Worm (Caenorhabditis elegans) whole organism, young adult: ENCODE measurements around the gene M88.3.

ENCODE experiments used
- B0035.1 ChIP-seq: sonication (generic microtip); optimal IDR thresholded peaks from 2 replicates; lab custom pipeline; 2016; ENCODE audit warnings: missing genetic modification characterization, mild to moderate bottlenecking, missing compliant biosample characterization, missing genotype, missing genetic modification reagents
- B0336.3 ChIP-seq: fragments of 200-800 bp; sonication (Bioruptor generic); IDR thresholded peaks from 2 replicates; pipeline ENCODE4 v1.3.6; 2022; ENCODE audit warnings: missing genetic modification characterization, missing compliant biosample characterization
- C06A6.2 ChIP-seq: fragments of 200-800 bp; sonication (Bioruptor generic); conservative IDR thresholded peaks from 2 replicates; pipeline ENCODE4 v1.3.6; 2022; ENCODE audit warnings: missing genetic modification characterization, missing compliant biosample characterization
- F33H1.4 ChIP-seq: fragments of 200-800 bp; sonication (Bioruptor generic); IDR thresholded peaks from 2 replicates; pipeline ENCODE4 v1.3.6; 2022; ENCODE audit warnings: missing genetic modification reagents, missing genetic modification characterization, missing compliant biosample characterization
- F52B5.7 ChIP-seq: sonication (generic microtip); optimal IDR thresholded peaks from 2 replicates; lab custom pipeline; 2016; ENCODE audit warnings: mild to moderate bottlenecking, missing genetic modification characterization, missing compliant biosample characterization
- K11D2.4 ChIP-seq: fragments of 200-800 bp; sonication (Bioruptor generic); IDR thresholded peaks from 2 replicates; pipeline ENCODE4 v1.3.6; 2022; ENCODE audit warnings: missing genetic modification reagents, missing genetic modification characterization, missing compliant biosample characterization
- T26A5.8 ChIP-seq: sonication (generic microtip); optimal IDR thresholded peaks from 2 replicates; lab custom pipeline; 2016; ENCODE audit warnings: missing genetic modification characterization, missing compliant biosample characterization
- Y53F4B.3 ChIP-seq: fragments of 200-800 bp; sonication (Bioruptor generic); IDR thresholded peaks from 2 replicates; pipeline ENCODE4 v1.3.6; 2022; ENCODE audit warnings: missing genetic modification reagents, missing genetic modification characterization, missing compliant biosample characterization
- Y56A3A.18 ChIP-seq: fragments of 200-800 bp; sonication (Bioruptor generic); IDR thresholded peaks from 2 replicates; pipeline ENCODE4 v1.3.6; 2022; ENCODE audit warnings: missing genetic modification reagents, missing genetic modification characterization, missing compliant biosample characterization
- athp-1 ChIP-seq: sonication (generic microtip); optimal IDR thresholded peaks from 2 replicates; lab custom pipeline; 2017; ENCODE audit warnings: mild to moderate bottlenecking, missing genetic modification characterization, missing compliant biosample characterization
- attf-5 ChIP-seq: fragments of 200-800 bp; sonication (Bioruptor generic); optimal IDR thresholded peaks from 2 replicates; lab custom pipeline; 2018; ENCODE audit warnings: mild to moderate bottlenecking, missing genetic modification characterization, missing compliant biosample characterization
- ccch-3 ChIP-seq: fragments of 200-800 bp; sonication (Bioruptor generic); optimal IDR thresholded peaks from 2 replicates; lab custom pipeline; 2018; ENCODE audit warnings: mild to moderate bottlenecking, missing genetic modification characterization, missing compliant biosample characterization
- cebp-1 ChIP-seq, 2 experiments: fragments of 200-800 bp in 1 of 2; sonication (Bioruptor generic) in 1 of 2; sonication (generic microtip) in 1 of 2; IDR thresholded peaks in 1 of 2; optimal IDR thresholded peaks in 1 of 2; 2 replicates each; pipeline versions ENCODE4 v1.3.6 to Lab custom; 2017 to 2022; ENCODE audit warnings: missing compliant biosample characterization in 2 of 2, missing genetic modification characterization in 2 of 2, mild to moderate bottlenecking in 1 of 2, missing genetic modification reagents in 1 of 2, moderate library complexity in 1 of 2
- ceh-27 ChIP-seq: fragments of 200-800 bp; sonication (Bioruptor generic); optimal IDR thresholded peaks from 2 replicates; lab custom pipeline; 2018; ENCODE audit warnings: mild to moderate bottlenecking, missing genetic modification characterization, moderate library complexity, missing compliant biosample characterization
- ceh-79 ChIP-seq: sonication (generic microtip); optimal IDR thresholded peaks from 2 replicates; lab custom pipeline; 2017; ENCODE audit warnings: mild to moderate bottlenecking, missing genetic modification characterization, missing compliant biosample characterization
- chd-7 ChIP-seq: sonication (generic microtip); optimal IDR thresholded peaks from 2 replicates; lab custom pipeline; 2016; ENCODE audit warnings: mild to moderate bottlenecking, missing genetic modification characterization, moderate library complexity, missing compliant biosample characterization
- dox-1 ChIP-seq: fragments of 200-800 bp; sonication (Bioruptor generic); IDR thresholded peaks from 2 replicates; pipeline ENCODE4 v1.3.6; 2022; ENCODE audit warnings: missing genetic modification reagents, missing genetic modification characterization, missing compliant biosample characterization
- dpff-1 ChIP-seq: sonication (generic microtip); optimal IDR thresholded peaks from 2 replicates; lab custom pipeline; 2017; ENCODE audit warnings: mild to moderate bottlenecking, missing genetic modification characterization, missing compliant biosample characterization
- ekl-4 ChIP-seq: fragments of 200-800 bp; sonication (Bioruptor generic); IDR thresholded peaks from 2 replicates; pipeline ENCODE4 v1.3.6; 2022; ENCODE audit warnings: missing genetic modification reagents, missing genetic modification characterization, missing compliant biosample characterization
- him-1 ChIP-seq: sonication (generic microtip); optimal IDR thresholded peaks from 2 replicates; lab custom pipeline; 2016; ENCODE audit warnings: missing genotype, missing genetic modification reagents, missing genetic modification characterization, missing compliant biosample characterization
- hmg-1.2 ChIP-seq: fragments of 200-800 bp; sonication (Bioruptor generic); IDR thresholded peaks from 2 replicates; pipeline ENCODE4 v1.3.6; 2022; ENCODE audit warnings: missing genetic modification reagents, missing genetic modification characterization, missing compliant biosample characterization
- hmg-20 ChIP-seq: fragments of 200-800 bp; sonication (Bioruptor generic); IDR thresholded peaks from 2 replicates; pipeline ENCODE4 v1.3.6; 2022; ENCODE audit warnings: missing genetic modification reagents, missing genetic modification characterization, missing compliant biosample characterization
- lag-1 ChIP-seq: fragments of 200-800 bp; sonication (Bioruptor generic); IDR thresholded peaks from 2 replicates; pipeline ENCODE4 v1.3.6; 2022; ENCODE audit warnings: missing genetic modification reagents, missing genetic modification characterization, missing compliant biosample characterization
- lin-35 ChIP-seq, 3 experiments: fragments of 150-350 bp in 2 of 3; sonication (generic microtip) in 1 of 3; optimal IDR thresholded peaks; 2 replicates each; lab custom pipeline; 2014 to 2018; ENCODE audit warnings: missing biosample characterization in 3 of 3, missing genetic modification characterization in 3 of 3, missing genetic modification reagents in 3 of 3
- lsl-1 ChIP-seq: fragments of 200-800 bp; sonication (Bioruptor generic); optimal IDR thresholded peaks from 2 replicates; lab custom pipeline; 2018; ENCODE audit warnings: mild to moderate bottlenecking, missing genetic modification characterization, moderate library complexity, missing compliant biosample characterization
- madf-10 ChIP-seq: sonication (generic microtip); optimal IDR thresholded peaks from 2 replicates; lab custom pipeline; 2016; ENCODE audit warnings: mild to moderate bottlenecking, missing genetic modification characterization, missing compliant biosample characterization
- madf-3 ChIP-seq: fragments of 200-800 bp; sonication (Bioruptor generic); IDR thresholded peaks from 2 replicates; pipeline ENCODE4 v1.3.6; 2022; ENCODE audit warnings: missing genetic modification reagents, missing genetic modification characterization, missing compliant biosample characterization
- madf-6 ChIP-seq: fragments of 200-800 bp; sonication (Bioruptor generic); IDR thresholded peaks from 2 replicates; pipeline ENCODE4 v1.3.6; 2022; ENCODE audit warnings: missing genetic modification reagents, missing genetic modification characterization, missing compliant biosample characterization
- mcd-1 ChIP-seq: fragments of 200-800 bp; sonication (Bioruptor generic); IDR thresholded peaks from 2 replicates; pipeline ENCODE4 v1.3.6; 2022; ENCODE audit warnings: missing genetic modification reagents, missing genetic modification characterization, missing compliant biosample characterization
- mel-28 ChIP-seq: sonication (generic microtip); optimal IDR thresholded peaks from 2 replicates; lab custom pipeline; 2016; ENCODE audit warnings: borderline replicate concordance, mild to moderate bottlenecking, missing genetic modification characterization, missing compliant biosample characterization
- mxl-1 ChIP-seq: sonication (generic microtip); optimal IDR thresholded peaks from 2 replicates; lab custom pipeline; 2016; ENCODE audit warnings: missing genetic modification characterization, missing compliant biosample characterization
- nfya-1 ChIP-seq: sonication (generic microtip); optimal IDR thresholded peaks from 2 replicates; lab custom pipeline; 2017; ENCODE audit warnings: antibody characterized with exemption, missing compliant biosample characterization, missing genetic modification characterization, borderline replicate concordance; ENCODE audit not compliant: insufficient read depth
- nhr-27 ChIP-seq: fragments of 200-800 bp; sonication (Bioruptor generic); optimal IDR thresholded peaks from 2 replicates; lab custom pipeline; 2018; ENCODE audit warnings: mild to moderate bottlenecking, missing genetic modification characterization, moderate library complexity, missing compliant biosample characterization
- nhr-80 ChIP-seq: sonication (generic microtip); optimal IDR thresholded peaks from 2 replicates; lab custom pipeline; 2016; ENCODE audit warnings: missing genetic modification characterization, missing compliant biosample characterization
- snpc-4 ChIP-seq, 5 experiments: fragments of 150-350 bp in 1 of 5; sonication (generic microtip) in 4 of 5; optimal IDR thresholded peaks; 2 replicates each; lab custom pipeline; 2014 to 2018; ENCODE audit warnings: missing genetic modification characterization in 5 of 5, missing biosample characterization in 3 of 5, antibody characterized with exemption in 2 of 5, mild to moderate bottlenecking in 2 of 5, missing compliant biosample characterization in 2 of 5, missing genotype in 2 of 5, moderate library complexity in 2 of 5, missing genetic modification reagents in 1 of 5
- tbp1 ChIP-seq: fragments of 200-800 bp; sonication (Bioruptor generic); optimal IDR thresholded peaks from 2 replicates; lab custom pipeline; 2018; ENCODE audit warnings: mild to moderate bottlenecking, missing genetic modification characterization, missing compliant biosample characterization
- unc-62 ChIP-seq: fragments of 150-350 bp; optimal IDR thresholded peaks from 2 replicates; lab custom pipeline; 2014; ENCODE audit warnings: missing biosample characterization, missing genetic modification reagents, missing genetic modification characterization
- xnd-1 ChIP-seq: sonication (generic microtip); optimal IDR thresholded peaks from 2 replicates; lab custom pipeline; 2016; ENCODE audit warnings: missing genotype, missing genetic modification reagents, missing genetic modification characterization, missing compliant biosample characterization
- zim-3 ChIP-seq: sonication (generic microtip); optimal IDR thresholded peaks from 2 replicates; lab custom pipeline; 2017; ENCODE audit warnings: mild to moderate bottlenecking, missing genetic modification characterization, moderate library complexity, missing compliant biosample characterization
- ztf-18 ChIP-seq: sonication (generic microtip); optimal IDR thresholded peaks from 2 replicates; lab custom pipeline; 2016; ENCODE audit warnings: missing genotype, mild to moderate bottlenecking, missing genetic modification characterization, missing compliant biosample characterization
- ztf-25 ChIP-seq: fragments of 200-800 bp; sonication (Bioruptor generic); IDR thresholded peaks from 2 replicates; pipeline ENCODE4 v1.3.6; 2022; ENCODE audit warnings: missing genetic modification reagents, missing genetic modification characterization, missing compliant biosample characterization
- ztf-28 ChIP-seq: fragments of 200-800 bp; sonication (Bioruptor generic); IDR thresholded peaks from 2 replicates; pipeline ENCODE4 v1.3.6; 2022; ENCODE audit warnings: missing genetic modification reagents, missing genetic modification characterization, missing compliant biosample characterization

M88.3 gene

ce11 chrIII:4568455-4568854, 23.6 kb upstream of the M88.3 start, which contains the start of gene idhg-1 (continued):
- TF ChIP-seq ztf-28 (GFP tag; lab: Robert Waterston, UW) (no peak), B0035.1 (tag; lab: Kevin White, UChicago) (peak; percentile 5), dox-1 (GFP tag; lab: Robert Waterston, UW) (peak; percentile 71; the same call in 1 of the 2 replicates), ztf-25 (no peak), nhr-27 (tag; lab: Kevin White, UChicago) (no peak), nhr-80 (tag; lab: Kevin White, UChicago) (peak; percentile 59), nfya-1 (tag; lab: Kevin White, UChicago) (no peak), C06A6.2 (no peak), dpff-1 (tag; lab: Kevin White, UChicago) (no peak), attf-5 (peak; percentile 78), snpc-4 (GFP tag; optimal IDR thresholded peaks at IDR 0.05; lab: Kevin White, UChicago) (no peak), snpc-4 (tag; optimal IDR thresholded peaks at IDR 0.05; lab: Kevin White, UChicago) (peak in 3 of 4 experiments; percentile 8 to 63 (median 12)), F52B5.7 (tag; lab: Kevin White, UChicago) (no peak), chd-7 (no peak), tbp1 (GFP tag; lab: Kevin White, UChicago) (peak; percentile 53), ztf-18 (peak; percentile 51), madf-3 (GFP tag; lab: Robert Waterston, UW) (no peak), zim-3 (tag; lab: Kevin White, UChicago) (peak; percentile 7), madf-6 (GFP tag; lab: Robert Waterston, UW) (peak; percentile 74), mcd-1 (GFP tag; lab: Robert Waterston, UW) (peak; percentile 46; the same call in 1 of the 2 replicates), madf-10 (tag; lab: Kevin White, UChicago) (peak; percentile 53), athp-1 (peak; percentile 30), him-1 (tag; lab: Kevin White, UChicago) (peak; percentile 80), lin-35 (GFP tag; optimal IDR thresholded peaks at IDR 0.05; lab: Kevin White, UChicago) (peak in 1 of 3 experiments; percentile 47), B0336.3 (GFP tag; lab: Robert Waterston, UW) (no peak; the same call in 1 of the 2 replicates), ceh-27 (GFP tag; lab: Kevin White, UChicago) (peak; percentile 34), cebp-1 (GFP tag; IDR thresholded peaks at IDR 0.05; lab: Robert Waterston, UW) (no peak), cebp-1 (tag; optimal IDR thresholded peaks at IDR 0.05; lab: Kevin White, UChicago) (peak; percentile 71), mel-28 (tag; lab: Kevin White, UChicago) (no peak), hmg-20 (GFP tag; lab: Robert Waterston, UW) (0 out of 2 replicates have a peak, but pooled peaks have one; percentile 64), lsl-1 (GFP tag; lab: Kevin White, UChicago) (peak; percentile 42), ekl-4 (GFP tag; lab: Robert Waterston, UW) (0 out of 2 replicates have a peak, but pooled peaks have one; percentile 26), K11D2.4 (GFP tag; lab: Robert Waterston, UW) (no peak), unc-62 (GFP tag; lab: Kevin White, UChicago) (no peak), xnd-1 (tag; lab: Kevin White, UChicago) (peak; percentile 0)
- TF ChIP-seq, all 124 proteins: peak for 41

DNA sequence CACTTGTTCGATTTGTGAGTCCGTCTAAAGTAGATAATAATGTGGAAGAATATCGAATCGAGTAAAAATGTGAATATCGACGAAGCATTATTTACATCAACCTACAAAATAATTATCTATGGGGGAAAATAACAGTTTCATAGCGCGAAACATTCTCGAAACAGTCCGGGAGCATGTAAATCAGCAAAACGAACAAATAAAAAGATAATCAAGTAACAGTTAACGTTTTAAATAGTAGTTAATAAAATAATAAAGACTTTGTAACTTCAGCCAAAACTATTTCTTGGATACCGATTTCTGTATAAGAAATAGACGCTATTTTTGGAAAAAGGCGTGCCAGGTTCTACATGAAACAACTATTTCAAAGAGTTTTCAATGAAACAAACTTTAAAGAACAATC, 23.2 kb upstream of the M88.3 start, which contains the start of gene mlcd-1:
Gene mlcd-1, minus strand, starts transcription at position 101 of the 400 bp plus-strand sequence.
- no peak for TF ChIP-seq xnd-1 (tag; lab: Kevin White, UChicago)
- no peak for TF ChIP-seq F33H1.4 (GFP tag; lab: Robert Waterston, UW)
- no peak for TF ChIP-seq B0336.3 (GFP tag; lab: Robert Waterston, UW)
- TF ChIP-seq chd-7, result no peak
- no peak for TF ChIP-seq cebp-1 (GFP tag; IDR thresholded peaks at IDR 0.05; lab: Robert Waterston, UW)
- TF ChIP-seq cebp-1 (tag; optimal IDR thresholded peaks at IDR 0.05; lab: Kevin White, UChicago), result no peak
- no peak for TF ChIP-seq Y53F4B.3 (GFP tag; lab: Robert Waterston, UW)
- no peak for TF ChIP-seq lag-1 (GFP tag; lab: Robert Waterston, UW)
- TF ChIP-seq ztf-18, result no peak
- no peak for TF ChIP-seq Y56A3A.18
- no peak for TF ChIP-seq mxl-1 (tag; lab: Kevin White, UChicago)
- TF ChIP-seq ccch-3 (GFP tag; lab: Kevin White, UChicago), result no peak
- no peak for TF ChIP-seq T26A5.8
- TF ChIP-seq ceh-79 (tag; lab: Kevin White, UChicago), result no peak
- TF ChIP-seq hmg-1.2 (GFP tag; lab: Robert Waterston, UW), result no peak
- TF ChIP-seq, all 124 proteins: peak for 0
